Worm (Caenorhabditis elegans) whole organism, L2 larva: ENCODE data around the gene F49E11.7.

Experiments
- F13H6.1 ChIP-seq: sonication (generic microtip); optimal IDR thresholded peaks from 2 replicates; lab custom pipeline; 2016; ENCODE audit warnings: missing genetic modification characterization, missing compliant biosample characterization
- R02D3.7 ChIP-seq: fragments of 150-350 bp; optimal IDR thresholded peaks from 2 replicates; lab custom pipeline; 2014; ENCODE audit warnings: missing biosample characterization, missing genetic modification characterization
- Y55F3AM.14 ChIP-seq: fragments of 200-800 bp; sonication (Bioruptor generic); optimal IDR thresholded peaks from 2 replicates; lab custom pipeline; 2018; ENCODE audit warnings: mild to moderate bottlenecking, missing genetic modification characterization, missing compliant biosample characterization
- ZK546.5 ChIP-seq: sonication (generic microtip); optimal IDR thresholded peaks from 2 replicates; lab custom pipeline; 2017; ENCODE audit warnings: missing biosample characterization, missing genetic modification characterization
- alr-1 ChIP-seq: fragments of 150-350 bp; optimal IDR thresholded peaks from 2 replicates; lab custom pipeline; 2014; ENCODE audit warnings: missing biosample characterization, missing genetic modification characterization
- aly-2 ChIP-seq: fragments of 150-350 bp; optimal IDR thresholded peaks from 2 replicates; lab custom pipeline; 2014; ENCODE audit warnings: missing biosample characterization, missing genetic modification characterization
- ama-1 ChIP-seq: fragments of 150-350 bp; optimal IDR thresholded peaks from 2 replicates; lab custom pipeline; 2018; ENCODE audit warnings: inconsistent platforms
- blmp-1 ChIP-seq: sonication (generic microtip); optimal IDR thresholded peaks from 2 replicates; lab custom pipeline; 2017; ENCODE audit warnings: missing genetic modification characterization, mild to moderate bottlenecking, missing compliant biosample characterization, antibody characterized with exemption, moderate library complexity; ENCODE audit not compliant: insufficient read depth
- ceh-82 ChIP-seq: fragments of 150-350 bp; optimal IDR thresholded peaks from 2 replicates; lab custom pipeline; 2014; ENCODE audit warnings: missing biosample characterization, missing genetic modification characterization
- crh-2 ChIP-seq: sonication (generic microtip); optimal IDR thresholded peaks from 2 replicates; lab custom pipeline; 2017; ENCODE audit warnings: missing biosample characterization, missing genetic modification characterization
- dmd-4 ChIP-seq: sonication (generic microtip); optimal IDR thresholded peaks from 2 replicates; lab custom pipeline; 2017; ENCODE audit warnings: missing biosample characterization, missing genetic modification characterization
- egl-27 ChIP-seq: sonication (generic microtip); optimal IDR thresholded peaks from 3 replicates; lab custom pipeline; 2017; ENCODE audit warnings: missing biosample characterization, missing genetic modification reagents, missing genetic modification characterization
- elt-3 ChIP-seq: sonication (generic microtip); optimal IDR thresholded peaks from 2 replicates; lab custom pipeline; 2017; ENCODE audit warnings: missing biosample characterization, missing genetic modification characterization
- fos-1 ChIP-seq: fragments of 150-350 bp; optimal IDR thresholded peaks from 2 replicates; lab custom pipeline; 2014; ENCODE audit warnings: missing biosample characterization, missing genetic modification characterization
- gmeb-1 ChIP-seq: fragments of 150-350 bp; optimal IDR thresholded peaks from 2 replicates; lab custom pipeline; 2014; ENCODE audit warnings: missing biosample characterization, missing genetic modification characterization
- lin-11 ChIP-seq: fragments of 150-350 bp; sonication (generic microtip); optimal IDR thresholded peaks from 2 replicates; lab custom pipeline; 2014; ENCODE audit warnings: missing biosample characterization, missing genetic modification characterization, inconsistent platforms, mixed read lengths
- lin-13 ChIP-seq: fragments of 150-350 bp; optimal IDR thresholded peaks from 2 replicates; lab custom pipeline; 2014; ENCODE audit warnings: missing biosample characterization, missing genetic modification reagents, missing genetic modification characterization
- lsy-2 ChIP-seq, 2 experiments: fragments of 150-350 bp in 1 of 2; sonication (generic microtip) in 1 of 2; optimal IDR thresholded peaks; 2 replicates each; lab custom pipeline; 2014 to 2017; ENCODE audit warnings: missing biosample characterization in 2 of 2, missing genetic modification characterization in 2 of 2
- mab-5 ChIP-seq: fragments of 150-350 bp; optimal IDR thresholded peaks from 2 replicates; lab custom pipeline; 2014; ENCODE audit warnings: missing biosample characterization, missing genetic modification characterization
- mbf-1 ChIP-seq: sonication (generic microtip); optimal IDR thresholded peaks from 2 replicates; lab custom pipeline; 2017; ENCODE audit warnings: missing biosample characterization, missing genetic modification characterization
- mdl-1 ChIP-seq, 2 experiments: fragments of 150-350 bp in 1 of 2; sonication (generic microtip) in 1 of 2; optimal IDR thresholded peaks; 2 replicates each; lab custom pipeline; 2017; ENCODE audit warnings: missing biosample characterization in 2 of 2, missing genetic modification characterization in 2 of 2
- nhr-10 ChIP-seq: sonication (generic microtip); optimal IDR thresholded peaks from 2 replicates; lab custom pipeline; 2017; ENCODE audit warnings: missing biosample characterization, missing genetic modification characterization
- nhr-11 ChIP-seq: fragments of 150-350 bp; optimal IDR thresholded peaks from 2 replicates; lab custom pipeline; 2014; ENCODE audit warnings: missing biosample characterization, missing genetic modification characterization
- nhr-12 ChIP-seq: fragments of 150-350 bp; optimal IDR thresholded peaks from 2 replicates; lab custom pipeline; 2014; ENCODE audit warnings: missing biosample characterization, missing genetic modification characterization
- nhr-129 ChIP-seq: fragments of 150-350 bp; optimal IDR thresholded peaks from 2 replicates; lab custom pipeline; 2014; ENCODE audit warnings: missing biosample characterization, missing genetic modification characterization
- nhr-21 ChIP-seq: fragments of 150-350 bp; optimal IDR thresholded peaks from 2 replicates; lab custom pipeline; 2014; ENCODE audit warnings: missing biosample characterization, missing genetic modification characterization
- nhr-23 ChIP-seq: fragments of 150-350 bp; optimal IDR thresholded peaks from 2 replicates; lab custom pipeline; 2014; ENCODE audit warnings: missing biosample characterization, missing genetic modification reagents, missing genetic modification characterization
- nhr-237 ChIP-seq: fragments of 150-350 bp; optimal IDR thresholded peaks from 2 replicates; lab custom pipeline; 2014; ENCODE audit warnings: missing biosample characterization, missing genetic modification characterization
- nhr-25 ChIP-seq: fragments of 150-350 bp; sonication (generic microtip); optimal IDR thresholded peaks from 3 replicates; lab custom pipeline; 2014; ENCODE audit warnings: missing biosample characterization, missing genetic modification characterization
- nhr-77 ChIP-seq: fragments of 150-350 bp; optimal IDR thresholded peaks from 2 replicates; lab custom pipeline; 2014; ENCODE audit warnings: missing biosample characterization, missing genetic modification characterization
- peb-1 ChIP-seq: fragments of 150-350 bp; optimal IDR thresholded peaks from 2 replicates; lab custom pipeline; 2014; ENCODE audit warnings: missing biosample characterization, missing genetic modification characterization
- skn-1 ChIP-seq: sonication (generic microtip); optimal IDR thresholded peaks from 2 replicates; lab custom pipeline; 2017; ENCODE audit warnings: missing biosample characterization, missing genetic modification characterization
- sma-3 ChIP-seq: sonication (generic microtip); optimal IDR thresholded peaks from 2 replicates; lab custom pipeline; 2016; ENCODE audit warnings: missing genetic modification reagents, missing genetic modification characterization, missing compliant biosample characterization
- sma-9 ChIP-seq, 2 experiments: fragments of 150-350 bp in 1 of 2; sonication (generic microtip) in 1 of 2; optimal IDR thresholded peaks; 2 replicates each; lab custom pipeline; 2014 to 2016; ENCODE audit warnings: missing genetic modification characterization in 2 of 2, mild to moderate bottlenecking in 1 of 2, missing biosample characterization in 1 of 2, missing compliant biosample characterization in 1 of 2, missing genetic modification reagents in 1 of 2, moderate library complexity in 1 of 2
- snpc-4 ChIP-seq: fragments of 150-350 bp; optimal IDR thresholded peaks from 2 replicates; lab custom pipeline; 2014; ENCODE audit warnings: missing biosample characterization, missing genetic modification characterization
- unc-39 ChIP-seq: fragments of 150-350 bp; optimal IDR thresholded peaks from 2 replicates; lab custom pipeline; 2014; ENCODE audit warnings: missing biosample characterization, missing genetic modification characterization
- unc-55 ChIP-seq: fragments of 150-350 bp; sonication (generic microtip); optimal IDR thresholded peaks from 3 replicates; lab custom pipeline; 2014; ENCODE audit warnings: missing biosample characterization, missing genetic modification reagents, missing genetic modification characterization
- unc-62 ChIP-seq: fragments of 150-350 bp; optimal IDR thresholded peaks from 2 replicates; lab custom pipeline; 2014; ENCODE audit warnings: missing biosample characterization, missing genetic modification reagents, missing genetic modification characterization
- ztf-11 ChIP-seq: sonication (generic microtip); optimal IDR thresholded peaks from 2 replicates; lab custom pipeline; 2017; ENCODE audit warnings: missing biosample characterization, missing genetic modification characterization

Gene F49E11.7

ce11 chrIV:13057418-13057817 lies 4.8 kb downstream of the F49E11.7 start, which contains the start of gene scl-2 (continued):
- TF ChIP-seq unc-62 (no peak), ZK546.5 (tag; lab: Kevin White, UChicago) (no peak), nhr-12 (tag; lab: Kevin White, UChicago) (no peak), F13H6.1 (peak; percentile 12), blmp-1 (tag; lab: Kevin White, UChicago) (no peak), R02D3.7 (no peak), mdl-1 (tag; optimal IDR thresholded peaks at IDR 0.05; lab: Kevin White, UChicago) (no peak), skn-1 (peak; percentile 68), unc-55 (GFP tag; lab: Kevin White, UChicago) (no peak), unc-39 (tag; lab: Kevin White, UChicago) (no peak), nhr-77 (tag; lab: Kevin White, UChicago) (no peak), aly-2 (tag; lab: Kevin White, UChicago) (no peak), peb-1 (tag; lab: Kevin White, UChicago) (no peak)

ce11 chrIV:13059284-13059683 lies 6.6 kb downstream of the F49E11.7 start, which contains the start of gene scl-3:
Gene scl-3 (plus strand): TSS chrIV:13059584.
- TF ChIP-seq nhr-11 (tag; lab: Kevin White, UChicago): no peak
- no peak for TF ChIP-seq nhr-129 (tag; lab: Kevin White, UChicago)
- no peak for TF ChIP-seq nhr-23
- TF ChIP-seq elt-3 (tag; lab: Kevin White, UChicago): no peak
- no peak for TF ChIP-seq dmd-4
- no peak for TF ChIP-seq crh-2 (tag; lab: Kevin White, UChicago)
- TF ChIP-seq fos-1 (tag; lab: Kevin White, UChicago): no peak
- no peak for TF ChIP-seq lin-13 (GFP tag; lab: Kevin White, UChicago)
- no peak for TF ChIP-seq nhr-77 (tag; lab: Kevin White, UChicago)
- TF ChIP-seq nhr-10 (tag; lab: Kevin White, UChicago): no peak
- no peak for TF ChIP-seq alr-1 (tag; lab: Kevin White, UChicago)
- no peak for TF ChIP-seq mdl-1 (tag; optimal IDR thresholded peaks at IDR 0.05; lab: Kevin White, UChicago)
- TF ChIP-seq unc-62: no peak
- TF ChIP-seq nhr-237 (tag; lab: Kevin White, UChicago): no peak
- TF ChIP-seq nhr-25 (tag; lab: Kevin White, UChicago): no peak
- no peak for TF ChIP-seq snpc-4 (tag; lab: Kevin White, UChicago)
- no peak for TF ChIP-seq mab-5 (tag; lab: Kevin White, UChicago)
- TF ChIP-seq ama-1: no peak
- no peak for TF ChIP-seq ceh-82

- TF ChIP-seq ztf-11 (tag; lab: Kevin White, UChicago) (no peak), lsy-2 (tag; optimal IDR thresholded peaks at IDR 0.05; lab: Kevin White, UChicago) (no peak), blmp-1 (tag; lab: Kevin White, UChicago) (no peak), sma-9 (GFP tag; optimal IDR thresholded peaks at IDR 0.05; lab: Kevin White, UChicago) (no peak), sma-9 (tag; optimal IDR thresholded peaks at IDR 0.05; lab: Kevin White, UChicago) (no peak), peb-1 (tag; lab: Kevin White, UChicago) (no peak), nhr-21 (no peak), nhr-12 (tag; lab: Kevin White, UChicago) (no peak), R02D3.7 (no peak), elt-3 (tag; lab: Kevin White, UChicago) (no peak), lin-11 (tag; lab: Kevin White, UChicago) (no peak), nhr-25 (tag; lab: Kevin White, UChicago) (no peak), egl-27 (tag; lab: Kevin White, UChicago) (no peak), mbf-1 (tag; lab: Kevin White, UChicago) (no peak), nhr-129 (tag; lab: Kevin White, UChicago) (no peak), mab-5 (tag; lab: Kevin White, UChicago) (no peak), nhr-23 (no peak), ZK546.5 (tag; lab: Kevin White, UChicago) (no peak), sma-3 (no peak)
- TF ChIP-seq, all 48 proteins: peak for 0
Measured at ce11 chrIV:13063714-13064113, 11.0 kb downstream of the F49E11.7 start, which contains the start of gene scl-5. Gene scl-5 (plus strand): TSS chrIV:13064014.

- TF ChIP-seq fos-1 (tag; lab: Kevin White, UChicago) (no peak), F13H6.1 (no peak), nhr-129 (tag; lab: Kevin White, UChicago) (no peak), gmeb-1 (tag; lab: Kevin White, UChicago) (no peak), unc-39 (tag; lab: Kevin White, UChicago) (no peak), sma-3 (no peak), nhr-25 (tag; lab: Kevin White, UChicago) (no peak), lin-13 (GFP tag; lab: Kevin White, UChicago) (no peak), aly-2 (tag; lab: Kevin White, UChicago) (no peak), Y55F3AM.14 (GFP tag; lab: Kevin White, UChicago) (no peak)
Measured at ce11 chrIV:13066044-13066443, 13.4 kb downstream of the F49E11.7 start.
